Worm (Caenorhabditis elegans) whole organism, L1 larva: ENCODE results near the gene T10H9.1.
A peak's percentile ranks its signal among the peaks of the same experiment; 100 is the strongest.

ENCODE experiments used
- F16B12.6 ChIP-seq: fragments of 150-350 bp; optimal IDR thresholded peaks from 2 replicates; lab custom pipeline; 2014; ENCODE audit warnings: missing biosample characterization, missing genetic modification characterization
- Y116A8C.19 ChIP-seq: sonication (generic microtip); optimal IDR thresholded peaks from 2 replicates; lab custom pipeline; 2016; ENCODE audit warnings: missing compliant biosample characterization, missing genetic modification characterization, borderline replicate concordance
- aha-1 ChIP-seq: fragments of 150-350 bp; optimal IDR thresholded peaks from 2 replicates; lab custom pipeline; 2014; ENCODE audit warnings: missing biosample characterization, missing genetic modification characterization
- alr-1 ChIP-seq: fragments of 200-800 bp; sonication (Bioruptor generic); optimal IDR thresholded peaks from 2 replicates; lab custom pipeline; 2018; ENCODE audit warnings: borderline replicate concordance, mild to moderate bottlenecking, missing genetic modification characterization, missing compliant biosample characterization
- aly-2 ChIP-seq: fragments of 150-350 bp; optimal IDR thresholded peaks from 2 replicates; lab custom pipeline; 2014; ENCODE audit warnings: missing biosample characterization, missing genetic modification characterization
- ama-1 ChIP-seq: fragments of 150-350 bp; optimal IDR thresholded peaks from 2 replicates; lab custom pipeline; 2014
- blmp-1 ChIP-seq: fragments of 150-350 bp; optimal IDR thresholded peaks from 2 replicates; lab custom pipeline; 2014; ENCODE audit warnings: missing biosample characterization, missing genetic modification characterization
- ceh-63 ChIP-seq: fragments of 200-800 bp; sonication (Bioruptor generic); optimal IDR thresholded peaks from 2 replicates; lab custom pipeline; 2018; ENCODE audit warnings: mild to moderate bottlenecking, missing genetic modification characterization, missing compliant biosample characterization
- ceh-8 ChIP-seq: fragments of 200-800 bp; sonication (Bioruptor generic); optimal IDR thresholded peaks from 2 replicates; lab custom pipeline; 2018; ENCODE audit warnings: mild to moderate bottlenecking, missing genetic modification characterization, moderate library complexity, missing compliant biosample characterization
- ceh-90 ChIP-seq: sonication (generic microtip); optimal IDR thresholded peaks from 2 replicates; lab custom pipeline; 2016; ENCODE audit warnings: missing genetic modification characterization, missing compliant biosample characterization
- ces-1 ChIP-seq: fragments of 150-350 bp; optimal IDR thresholded peaks from 2 replicates; lab custom pipeline; 2014; ENCODE audit warnings: missing biosample characterization, missing genetic modification reagents, missing genetic modification characterization
- dpl-1 ChIP-seq, 3 experiments: fragments of 150-350 bp in 2 of 3; sonication (generic microtip) in 1 of 3; optimal IDR thresholded peaks; 2 replicates each; lab custom pipeline; 2014 to 2017; ENCODE audit warnings: missing biosample characterization in 3 of 3, missing genetic modification characterization in 3 of 3, missing genetic modification reagents in 3 of 3
- dsc-1 ChIP-seq: sonication (generic microtip); optimal IDR thresholded peaks from 2 replicates; lab custom pipeline; 2016; ENCODE audit warnings: mild to moderate bottlenecking, missing genetic modification characterization, missing compliant biosample characterization
- efl-3 ChIP-seq: fragments of 200-800 bp; sonication (Bioruptor generic); optimal IDR thresholded peaks from 2 replicates; lab custom pipeline; 2018; ENCODE audit warnings: mild to moderate bottlenecking, missing genetic modification characterization, missing compliant biosample characterization
- egl-27 ChIP-seq, 2 experiments: fragments of 150-350 bp in 1 of 2; sonication (generic microtip); optimal IDR thresholded peaks; 3 replicates each; lab custom pipeline; 2017 to 2018; ENCODE audit warnings: missing biosample characterization in 2 of 2, missing genetic modification characterization in 2 of 2, missing genetic modification reagents in 2 of 2
- elt-2 ChIP-seq: sonication (generic microtip); optimal IDR thresholded peaks from 2 replicates; lab custom pipeline; 2016; ENCODE audit warnings: missing genetic modification characterization, mild to moderate bottlenecking, inconsistent platforms, missing compliant biosample characterization, missing genetic modification reagents
- elt-3 ChIP-seq, 6 experiments: fragments of 150-350 bp in 1 of 6; sonication (generic microtip); optimal IDR thresholded peaks; 2 replicates each; lab custom pipeline; 2017 to 2018; ENCODE audit warnings: missing biosample characterization in 6 of 6, missing genetic modification characterization in 6 of 6, inconsistent platforms in 1 of 6
- fkh-10 ChIP-seq: sonication (generic microtip); optimal IDR thresholded peaks from 2 replicates; lab custom pipeline; 2017; ENCODE audit warnings: missing biosample characterization, missing genetic modification reagents, missing genetic modification characterization
- fkh-4 ChIP-seq: sonication (generic microtip); optimal IDR thresholded peaks from 2 replicates; lab custom pipeline; 2016; ENCODE audit warnings: missing compliant biosample characterization, missing genetic modification characterization, borderline replicate concordance
- fkh-8 ChIP-seq: sonication (generic microtip); optimal IDR thresholded peaks from 2 replicates; lab custom pipeline; 2016; ENCODE audit warnings: mild to moderate bottlenecking, missing genetic modification characterization, missing compliant biosample characterization
- fos-1 ChIP-seq: fragments of 150-350 bp; optimal IDR thresholded peaks from 2 replicates; lab custom pipeline; 2014; ENCODE audit warnings: missing biosample characterization, missing genetic modification characterization
- hlh-4 ChIP-seq: sonication (generic microtip); optimal IDR thresholded peaks from 2 replicates; lab custom pipeline; 2016; ENCODE audit warnings: mild to moderate bottlenecking, missing genetic modification characterization, missing compliant biosample characterization
- irx-1 ChIP-seq: sonication (generic microtip); optimal IDR thresholded peaks from 2 replicates; lab custom pipeline; 2016; ENCODE audit warnings: missing genetic modification characterization, missing compliant biosample characterization
- jun-1 ChIP-seq: fragments of 150-350 bp; optimal IDR thresholded peaks from 2 replicates; lab custom pipeline; 2014; ENCODE audit warnings: missing biosample characterization, missing genetic modification reagents, missing genetic modification characterization
- lin-14 ChIP-seq: fragments of 200-800 bp; sonication (Bioruptor generic); optimal IDR thresholded peaks from 2 replicates; lab custom pipeline; 2018; ENCODE audit warnings: mild to moderate bottlenecking, missing genetic modification characterization, moderate library complexity, missing compliant biosample characterization
- lin-15B ChIP-seq: fragments of 150-350 bp; sonication (generic microtip); optimal IDR thresholded peaks from 3 replicates; lab custom pipeline; 2014; ENCODE audit warnings: missing biosample characterization, missing genetic modification characterization
- lin-39 ChIP-seq: fragments of 150-350 bp; optimal IDR thresholded peaks from 2 replicates; lab custom pipeline; 2014; ENCODE audit warnings: missing biosample characterization, missing genetic modification reagents, missing genetic modification characterization
- lsy-2 ChIP-seq, 2 experiments: fragments of 150-350 bp; optimal IDR thresholded peaks; 2 replicates each; lab custom pipeline; 2014; ENCODE audit warnings: missing biosample characterization in 2 of 2, missing genetic modification characterization in 2 of 2
- mab-9 ChIP-seq: fragments of 200-800 bp; sonication (Bioruptor generic); IDR thresholded peaks from 2 replicates; pipeline ENCODE4 v1.3.6; 2022; ENCODE audit warnings: missing genetic modification reagents, missing genetic modification characterization, missing compliant biosample characterization
- mep-1 ChIP-seq: fragments of 150-350 bp; optimal IDR thresholded peaks from 2 replicates; lab custom pipeline; 2014; ENCODE audit warnings: missing biosample characterization, missing genetic modification characterization
- nhr-12 ChIP-seq: sonication (generic microtip); optimal IDR thresholded peaks from 2 replicates; lab custom pipeline; 2017; ENCODE audit warnings: missing biosample characterization, missing genetic modification characterization
- nhr-19 ChIP-seq: fragments of 200-800 bp; sonication (Bioruptor generic); conservative IDR thresholded peaks from 2 replicates; pipeline ENCODE4 v1.3.6; 2022; ENCODE audit warnings: missing genetic modification characterization, missing compliant biosample characterization
- nhr-20 ChIP-seq: sonication (generic microtip); optimal IDR thresholded peaks from 2 replicates; lab custom pipeline; 2016; ENCODE audit warnings: mild to moderate bottlenecking, missing genetic modification characterization, missing compliant biosample characterization
- nhr-237 ChIP-seq: fragments of 150-350 bp; optimal IDR thresholded peaks from 2 replicates; lab custom pipeline; 2014; ENCODE audit warnings: missing biosample characterization, missing genetic modification characterization
- nhr-28 ChIP-seq: fragments of 150-350 bp; optimal IDR thresholded peaks from 2 replicates; lab custom pipeline; 2014; ENCODE audit warnings: missing biosample characterization, missing genetic modification characterization
- nhr-47 ChIP-seq: sonication (generic microtip); optimal IDR thresholded peaks from 2 replicates; lab custom pipeline; 2016; ENCODE audit warnings: mild to moderate bottlenecking, missing genetic modification characterization, moderate library complexity, missing compliant biosample characterization
- nhr-76 ChIP-seq: sonication (generic microtip); optimal IDR thresholded peaks from 2 replicates; lab custom pipeline; 2017; ENCODE audit warnings: missing biosample characterization, missing genetic modification characterization
- nhr-77 ChIP-seq: fragments of 150-350 bp; optimal IDR thresholded peaks from 2 replicates; lab custom pipeline; 2014; ENCODE audit warnings: missing biosample characterization, missing genetic modification characterization
- nhr-90 ChIP-seq: sonication (generic microtip); optimal IDR thresholded peaks from 2 replicates; lab custom pipeline; 2016; ENCODE audit warnings: mild to moderate bottlenecking, missing genetic modification characterization, missing compliant biosample characterization; ENCODE audit not compliant: poor library complexity
- pqm-1 ChIP-seq: sonication (generic microtip); optimal IDR thresholded peaks from 3 replicates; lab custom pipeline; 2017; ENCODE audit warnings: missing biosample characterization, missing genetic modification characterization
- skn-1 ChIP-seq: fragments of 150-350 bp; optimal IDR thresholded peaks from 2 replicates; lab custom pipeline; 2014; ENCODE audit warnings: missing biosample characterization, missing genetic modification characterization
- snu-23 ChIP-seq: sonication (generic microtip); optimal IDR thresholded peaks from 2 replicates; lab custom pipeline; 2016; ENCODE audit warnings: missing genetic modification characterization, missing compliant biosample characterization
- sox-4 ChIP-seq: sonication (generic microtip); optimal IDR thresholded peaks from 2 replicates; lab custom pipeline; 2016; ENCODE audit warnings: missing genetic modification characterization, missing compliant biosample characterization
- sptf-1 ChIP-seq: fragments of 150-350 bp; optimal IDR thresholded peaks from 2 replicates; lab custom pipeline; 2014; ENCODE audit warnings: missing biosample characterization, missing genetic modification characterization
- swsn-7 ChIP-seq: sonication (generic microtip); optimal IDR thresholded peaks from 2 replicates; lab custom pipeline; 2016; ENCODE audit warnings: missing genetic modification characterization, missing compliant biosample characterization
- tlp-1 ChIP-seq: fragments of 150-350 bp; optimal IDR thresholded peaks from 2 replicates; lab custom pipeline; 2014; ENCODE audit warnings: missing biosample characterization, missing genetic modification characterization
- unc-62 ChIP-seq: fragments of 150-350 bp; optimal IDR thresholded peaks from 2 replicates; lab custom pipeline; 2014; ENCODE audit warnings: missing biosample characterization, missing genetic modification reagents, missing genetic modification characterization
- unc-86 ChIP-seq: sonication (generic microtip); optimal IDR thresholded peaks from 2 replicates; lab custom pipeline; 2016; ENCODE audit warnings: missing genetic modification characterization, missing compliant biosample characterization
- vab-15 ChIP-seq: sonication (generic microtip); optimal IDR thresholded peaks from 2 replicates; lab custom pipeline; 2017; ENCODE audit warnings: missing genotype, mild to moderate bottlenecking, missing genetic modification characterization, missing compliant biosample characterization
- zag-1 ChIP-seq: fragments of 150-350 bp; optimal IDR thresholded peaks from 2 replicates; lab custom pipeline; 2014; ENCODE audit warnings: missing biosample characterization, missing genetic modification characterization
- ztf-11 ChIP-seq, 2 experiments: sonication (generic microtip); optimal IDR thresholded peaks; 2 replicates each; lab custom pipeline; 2016 to 2017; ENCODE audit warnings: missing genetic modification characterization in 2 of 2, missing biosample characterization in 1 of 2, missing compliant biosample characterization in 1 of 2
- ztf-4 ChIP-seq: fragments of 150-350 bp; optimal IDR thresholded peaks from 2 replicates; lab custom pipeline; 2014; ENCODE audit warnings: missing biosample characterization, missing genetic modification characterization

The T10H9.1 gene

ce11 chrV:6626244-6626643 lies 23.2 kb upstream of the T10H9.1 start, which contains the start of gene ppt-1:
Gene ppt-1 (minus strand): TSS chrV:6626344.
- TF ChIP-seq ces-1 (GFP tag; lab: Kevin White, UChicago) (no peak), ceh-90 (tag; lab: Kevin White, UChicago) (no peak), fkh-4 (no peak), dsc-1 (tag; lab: Kevin White, UChicago) (no peak), ztf-4 (no peak), blmp-1 (tag; lab: Kevin White, UChicago) (no peak), unc-86 (tag; lab: Kevin White, UChicago) (no peak), nhr-12 (no peak), nhr-90 (no peak), ztf-11 (tag; optimal IDR thresholded peaks at IDR 0.05; lab: Kevin White, UChicago) (no peak), alr-1 (tag; lab: Kevin White, UChicago) (no peak), jun-1 (no peak), elt-2 (tag; lab: Kevin White, UChicago) (no peak), irx-1 (tag; lab: Kevin White, UChicago) (no peak), pqm-1 (no peak), egl-27 (tag; optimal IDR thresholded peaks at IDR 0.05; lab: Kevin White, UChicago) (no peak), nhr-28 (tag; lab: Kevin White, UChicago) (no peak)

- no peak for TF ChIP-seq aha-1
- no peak for TF ChIP-seq egl-27 (tag; optimal IDR thresholded peaks at IDR 0.05; lab: Kevin White, UChicago)
- no peak for TF ChIP-seq elt-2 (tag; lab: Kevin White, UChicago)
- no peak for TF ChIP-seq alr-1 (tag; lab: Kevin White, UChicago)
- no peak for TF ChIP-seq jun-1
- TF ChIP-seq zag-1 (tag; lab: Kevin White, UChicago) = no peak
- TF ChIP-seq tlp-1 (tag; lab: Kevin White, UChicago) = no peak
- TF ChIP-seq lin-15B = no peak
- TF ChIP-seq nhr-237 = no peak
- no peak for TF ChIP-seq dpl-1 (GFP tag; optimal IDR thresholded peaks at IDR 0.05; lab: Kevin White, UChicago)
- TF ChIP-seq nhr-47 = peak; percentile 83
- peak; percentile 10 for TF ChIP-seq mep-1 (tag; lab: Kevin White, UChicago)
- TF ChIP-seq fkh-8 (tag; lab: Kevin White, UChicago) = peak; percentile 97
- peak; percentile 93 for TF ChIP-seq sox-4 (tag; lab: Kevin White, UChicago)
- TF ChIP-seq swsn-7 (tag; lab: Kevin White, UChicago) = peak; percentile 52
- no peak for TF ChIP-seq unc-62 (GFP tag; lab: Kevin White, UChicago)
- TF ChIP-seq elt-3 (tag; optimal IDR thresholded peaks at IDR 0.05; lab: Kevin White, UChicago) = no peak
- peak; percentile 49 for TF ChIP-seq lin-14
- no peak for TF ChIP-seq snu-23 (GFP tag; lab: Kevin White, UChicago)
- no peak for TF ChIP-seq sptf-1 (tag; lab: Kevin White, UChicago)
- no peak for TF ChIP-seq Y116A8C.19 (tag; lab: Kevin White, UChicago)
- peak; percentile 14 for TF ChIP-seq fkh-4
- TF ChIP-seq ama-1 (lab: Kevin White, UChicago) = no peak
- peak in 1 of 2 experiments; percentile 14 for TF ChIP-seq lsy-2 (tag; optimal IDR thresholded peaks at IDR 0.05; lab: Kevin White, UChicago)
- TF ChIP-seq lin-39 (tag; lab: Kevin White, UChicago) = no peak
- TF ChIP-seq fos-1 (tag; lab: Kevin White, UChicago) = peak; percentile 18
- no peak for TF ChIP-seq fkh-10 (GFP tag; lab: Kevin White, UChicago)
- TF ChIP-seq nhr-77 (tag; lab: Kevin White, UChicago) = no peak
- TF ChIP-seq F16B12.6 (tag; lab: Kevin White, UChicago) = no peak
- TF ChIP-seq mab-9 (GFP tag; lab: Robert Waterston, UW) = 0 out of 2 replicates have a peak, but pooled peaks have one; percentile 22
- no peak for TF ChIP-seq nhr-76 (tag; lab: Kevin White, UChicago)
- no peak for TF ChIP-seq hlh-4
- TF ChIP-seq nhr-19 (GFP tag; lab: Robert Waterston, UW) = 0 out of 2 replicates have a peak, but pooled peaks have one; percentile 12
- no peak for TF ChIP-seq aly-2 (tag; lab: Kevin White, UChicago)
- no peak for TF ChIP-seq efl-3 (GFP tag; lab: Kevin White, UChicago)
- no peak for TF ChIP-seq ceh-63
- no peak for TF ChIP-seq nhr-28 (tag; lab: Kevin White, UChicago)
- TF ChIP-seq vab-15 = no peak
- TF ChIP-seq ceh-8 (GFP tag; lab: Kevin White, UChicago) = peak; percentile 84
- no peak for TF ChIP-seq skn-1
- peak; percentile 61 for TF ChIP-seq nhr-20
- peak; percentile 40 for TF ChIP-seq ztf-4
Measured at ce11 chrV:6630769-6631168, 18.6 kb upstream of the T10H9.1 start.
